Fruit fly (Drosophila melanogaster) whole organism, adult: ENCODE data around the gene endos.
A peak's percentile ranks its signal among the peaks of the same experiment; 100 is the strongest.

Experiments used
- CG11617 ChIP-seq: fragments of 200-800 bp; sonication (Bioruptor generic); optimal IDR thresholded peaks from 2 replicates; lab custom pipeline; 2017; ENCODE audit warnings: mild to moderate bottlenecking, missing biosample characterization, missing genetic modification reagents, missing genetic modification characterization
- CG12768 ChIP-seq: fragments of 200-800 bp; sonication (Bioruptor generic); optimal IDR thresholded peaks from 2 replicates; lab custom pipeline; 2017; ENCODE audit warnings: missing biosample characterization, missing genetic modification characterization, mild to moderate bottlenecking, moderate library complexity, missing genetic modification reagents
- CG14711 ChIP-seq: fragments of 200-800 bp; sonication (Bioruptor generic); optimal IDR thresholded peaks from 2 replicates; lab custom pipeline; 2018; ENCODE audit warnings: missing biosample characterization, mild to moderate bottlenecking, missing genetic modification characterization, moderate library complexity
- CG1620 ChIP-seq: fragments of 200-800 bp; sonication (Bioruptor generic); optimal IDR thresholded peaks from 2 replicates; lab custom pipeline; 2016; ENCODE audit warnings: missing biosample characterization, missing genetic modification characterization
- CG33017 ChIP-seq: fragments of 200-800 bp; sonication (Bioruptor generic); optimal IDR thresholded peaks from 2 replicates; lab custom pipeline; 2018; ENCODE audit warnings: missing biosample characterization, mild to moderate bottlenecking, missing genetic modification characterization, moderate library complexity
- CG5204 ChIP-seq: fragments of 200-800 bp; sonication (Bioruptor generic); optimal IDR thresholded peaks from 2 replicates; lab custom pipeline; 2016; ENCODE audit warnings: missing biosample characterization, missing genetic modification characterization
- CG7045 ChIP-seq: fragments of 200-800 bp; sonication (Bioruptor generic); optimal IDR thresholded peaks from 2 replicates; lab custom pipeline; 2017; ENCODE audit warnings: missing biosample characterization, mild to moderate bottlenecking, missing genetic modification characterization
- CG7101 ChIP-seq: fragments of 200-800 bp; sonication (Bioruptor generic); optimal IDR thresholded peaks from 2 replicates; lab custom pipeline; 2018; ENCODE audit warnings: missing biosample characterization, mild to moderate bottlenecking, missing genetic modification characterization, moderate library complexity
- Clk ChIP-seq: fragments of 200-800 bp; sonication (Bioruptor generic); optimal IDR thresholded peaks from 2 replicates; lab custom pipeline; 2017; ENCODE audit warnings: missing biosample characterization, missing genetic modification characterization
- Crg-1 ChIP-seq: fragments of 200-800 bp; sonication (Bioruptor generic); optimal IDR thresholded peaks from 2 replicates; lab custom pipeline; 2016; ENCODE audit warnings: missing biosample characterization, missing genetic modification characterization
- Hr96 ChIP-seq: fragments of 200-800 bp; sonication (Bioruptor generic); optimal IDR thresholded peaks from 2 replicates; lab custom pipeline; 2016; ENCODE audit warnings: missing biosample characterization, missing genetic modification characterization
- Mnt ChIP-seq: fragments of 200-800 bp; sonication (Bioruptor generic); optimal IDR thresholded peaks from 2 replicates; lab custom pipeline; 2016; ENCODE audit warnings: missing biosample characterization, mild to moderate bottlenecking, missing genetic modification characterization
- bab1 ChIP-seq: fragments of 200-800 bp; sonication (Bioruptor generic); optimal IDR thresholded peaks from 3 replicates; lab custom pipeline; 2019; ENCODE audit warnings: missing biosample characterization, mild to moderate bottlenecking, missing genetic modification characterization, moderate library complexity
- cic ChIP-seq: fragments of 200-800 bp; sonication (Bioruptor generic); optimal IDR thresholded peaks from 2 replicates; lab custom pipeline; 2017; ENCODE audit warnings: missing biosample characterization, mild to moderate bottlenecking, missing genetic modification characterization, moderate library complexity
- cnc ChIP-seq, 2 experiments: fragments of >200 bp; optimal IDR thresholded peaks; 2 replicates each; lab custom pipeline; 2017
- kay ChIP-seq: fragments of 200-800 bp; sonication (Bioruptor generic); peaks from one replicate; lab custom pipeline; 2016; ENCODE audit warnings: missing biosample characterization, missing genetic modification characterization, borderline replicate concordance
- ovo ChIP-seq: fragments of 200-800 bp; sonication (Bioruptor generic); optimal IDR thresholded peaks from 2 replicates; lab custom pipeline; 2016; ENCODE audit warnings: missing biosample characterization, missing genetic modification characterization
- pad ChIP-seq: fragments of 200-800 bp; sonication (Bioruptor generic); optimal IDR thresholded peaks from 3 replicates; lab custom pipeline; 2017; ENCODE audit warnings: missing biosample characterization, missing genetic modification characterization, mild to moderate bottlenecking, moderate library complexity, missing genetic modification reagents
- tj ChIP-seq: fragments of 200-800 bp; sonication (Bioruptor generic); optimal IDR thresholded peaks from 3 replicates; lab custom pipeline; 2017; ENCODE audit warnings: missing biosample characterization, mild to moderate bottlenecking, missing genetic modification characterization, moderate library complexity
- toe ChIP-seq: fragments of 200-800 bp; sonication (Bioruptor generic); optimal IDR thresholded peaks from 2 replicates; lab custom pipeline; 2016; ENCODE audit warnings: missing biosample characterization, missing genetic modification characterization

endos gene

dm6 chr3L:14004963-14005458 lies 26.5 kb downstream of the endos start:
- TF ChIP-seq toe (GFP tag; lab: Kevin White, UChicago) (peak; percentile 96), Crg-1 (GFP tag; lab: Kevin White, UChicago) (peak; percentile 98), CG33017 (tag; lab: Kevin White, UChicago) (peak; percentile 99), Hr96 (GFP tag; lab: Kevin White, UChicago) (peak; percentile 98), kay (GFP tag; lab: Kevin White, UChicago) (peak; percentile 96), CG7045 (GFP tag; lab: Kevin White, UChicago) (peak; percentile 98), cic (GFP tag; lab: Kevin White, UChicago) (peak; percentile 99), CG11617 (GFP tag; lab: Kevin White, UChicago) (peak; percentile 98), cnc (optimal IDR thresholded peaks at IDR 0.05; lab: Kevin White, UChicago) (no peak), tj (GFP tag; lab: Kevin White, UChicago) (peak; percentile 90), CG1620 (peak; percentile 97), CG14711 (peak; percentile 97), pad (GFP tag; lab: Kevin White, UChicago) (peak; percentile 94), CG7101 (tag; lab: Kevin White, UChicago) (peak; percentile 99), CG12768 (GFP tag; lab: Kevin White, UChicago) (peak; percentile 99), Clk (GFP tag; lab: Kevin White, UChicago) (peak; percentile 96), Mnt (GFP tag; lab: Kevin White, UChicago) (peak; percentile 99), bab1 (GFP tag; lab: Kevin White, UChicago) (peak; percentile 94), CG5204 (peak; percentile 98), ovo (GFP tag; lab: Kevin White, UChicago) (peak; percentile 79)

dm6 chr3L:14004041-14004407 lies 27.5 kb downstream of the endos start:
- TF ChIP-seq CG1620 (no peak), CG7101 (tag; lab: Kevin White, UChicago) (peak; percentile 35), Mnt (GFP tag; lab: Kevin White, UChicago) (peak; percentile 19), CG11617 (GFP tag; lab: Kevin White, UChicago) (peak; percentile 23), CG33017 (tag; lab: Kevin White, UChicago) (peak; percentile 41), CG14711 (no peak), cic (GFP tag; lab: Kevin White, UChicago) (peak; percentile 35), pad (GFP tag; lab: Kevin White, UChicago) (peak; percentile 65), tj (GFP tag; lab: Kevin White, UChicago) (peak; percentile 69)

- TF ChIP-seq CG12768 (GFP tag; lab: Kevin White, UChicago) (no peak), CG5204 (peak; percentile 23), CG14711 (peak; percentile 93), CG11617 (GFP tag; lab: Kevin White, UChicago) (peak; percentile 57), kay (GFP tag; lab: Kevin White, UChicago) (peak; percentile 91), cnc (optimal IDR thresholded peaks at IDR 0.05; lab: Kevin White, UChicago) (no peak), CG1620 (no peak), Mnt (GFP tag; lab: Kevin White, UChicago) (peak; percentile 23), CG7101 (tag; lab: Kevin White, UChicago) (no peak), Clk (GFP tag; lab: Kevin White, UChicago) (no peak), CG33017 (tag; lab: Kevin White, UChicago) (no peak)
Observed at dm6 chr3L:14003297-14004040, 28.0 kb downstream of the endos start.

- TF ChIP-seq tj (GFP tag; lab: Kevin White, UChicago), result peak; percentile 60
- TF ChIP-seq bab1 (GFP tag; lab: Kevin White, UChicago), result peak; percentile 28
- TF ChIP-seq cnc (optimal IDR thresholded peaks at IDR 0.05; lab: Kevin White, UChicago), result no peak
- TF ChIP-seq pad (GFP tag; lab: Kevin White, UChicago), result peak; percentile 63
- peak; percentile 21 for TF ChIP-seq CG14711
- peak; percentile 79 for TF ChIP-seq cic (GFP tag; lab: Kevin White, UChicago)
- no peak for TF ChIP-seq ovo (GFP tag; lab: Kevin White, UChicago)
- TF ChIP-seq CG1620, result no peak
- peak; percentile 42 for TF ChIP-seq CG7101 (tag; lab: Kevin White, UChicago)
- no peak for TF ChIP-seq Crg-1 (GFP tag; lab: Kevin White, UChicago)
- no peak for TF ChIP-seq toe (GFP tag; lab: Kevin White, UChicago)
- TF ChIP-seq Hr96 (GFP tag; lab: Kevin White, UChicago), result no peak
- peak; percentile 80 for TF ChIP-seq Mnt (GFP tag; lab: Kevin White, UChicago)
Observed at dm6 chr3L:14002524-14003135, 28.9 kb downstream of the endos start.

- TF ChIP-seq ovo (GFP tag; lab: Kevin White, UChicago) (no peak), CG14711 (peak; percentile 33), Mnt (GFP tag; lab: Kevin White, UChicago) (peak; percentile 60), bab1 (GFP tag; lab: Kevin White, UChicago) (peak; percentile 7), CG11617 (GFP tag; lab: Kevin White, UChicago) (peak; percentile 36), tj (GFP tag; lab: Kevin White, UChicago) (no peak), cic (GFP tag; lab: Kevin White, UChicago) (no peak), kay (GFP tag; lab: Kevin White, UChicago) (no peak), Hr96 (GFP tag; lab: Kevin White, UChicago) (peak; percentile 49), Crg-1 (GFP tag; lab: Kevin White, UChicago) (no peak), CG7101 (tag; lab: Kevin White, UChicago) (peak; percentile 16), CG33017 (tag; lab: Kevin White, UChicago) (no peak), CG12768 (GFP tag; lab: Kevin White, UChicago) (peak; percentile 13), CG1620 (peak; percentile 30)
Observed at dm6 chr3L:14001658-14002523, 29.6 kb downstream of the endos start, which contains the start of the genes Nprl3 and upSET. Nprl3 (minus strand) TSS chr3L:14001880. upSET (plus strand) TSS chr3L:14002127.
